Worm (Caenorhabditis elegans): ENCODE measurements around the gene B0280.17.

- TF ChIP-seq ama-1 (optimal IDR thresholded peaks at IDR 0.05) (no peak), C04F5.9 (tag; optimal IDR thresholded peaks at IDR 0.05) (no peak), nhr-12 (tag; optimal IDR thresholded peaks at IDR 0.05) (no peak), lsy-2 (tag; optimal IDR thresholded peaks at IDR 0.05) (peak in 1 of 2 experiments; percentile 21), aly-2 (tag; optimal IDR thresholded peaks at IDR 0.05) (no peak), snpc-4 (tag; optimal IDR thresholded peaks at IDR 0.05) (no peak), fkh-4 (tag; optimal IDR thresholded peaks at IDR 0.05; ENCODE audit: borderline replicate concordance) (no peak), fkh-8 (tag; optimal IDR thresholded peaks at IDR 0.05) (peak; percentile 91), pqm-1 (tag; optimal IDR thresholded peaks at IDR 0.05) (no peak), fos-1 (tag; optimal IDR thresholded peaks at IDR 0.05) (no peak)
Observed at ce11 chrIII:7090545-7090944, 45.4 kb downstream of the B0280.17 start, which contains the start of gene ZK418.10.
